Fruit fly (Drosophila melanogaster) whole organism, wandering third instar larva: ENCODE data around the gene Vha26.

Experiments
- Abd-B ChIP-seq: fragments of >200 bp; optimal IDR thresholded peaks from 2 replicates; lab custom pipeline; 2017; ENCODE audit warnings: missing biosample characterization, missing genetic modification characterization
- CrebA ChIP-seq: fragments of 200-800 bp; sonication (Bioruptor generic); optimal IDR thresholded peaks from 2 replicates; lab custom pipeline; 2016; ENCODE audit warnings: missing biosample characterization, mild to moderate bottlenecking, missing genetic modification characterization, borderline replicate concordance
- Dfd ChIP-seq: fragments of >200 bp; optimal IDR thresholded peaks from 2 replicates; lab custom pipeline; 2017; ENCODE audit warnings: missing biosample characterization, missing genetic modification characterization
- OdsH ChIP-seq: fragments of 200-800 bp; sonication (Bioruptor generic); optimal IDR thresholded peaks from 2 replicates; lab custom pipeline; 2016; ENCODE audit warnings: missing biosample characterization, mild to moderate bottlenecking, missing genetic modification characterization
- Vsx2 ChIP-seq: fragments of 200-300, 225-300 bp; sonication (Bioruptor generic); optimal IDR thresholded peaks from 2 replicates; lab custom pipeline; 2018; ENCODE audit warnings: missing biosample characterization, missing genetic modification characterization; ENCODE audit not compliant: partially characterized antibody
- br ChIP-seq: fragments of 200-800 bp; sonication (Bioruptor generic); optimal IDR thresholded peaks from 2 replicates; lab custom pipeline; 2016; ENCODE audit warnings: missing biosample characterization, missing genetic modification characterization
- dmrt93B ChIP-seq: fragments of 200-800 bp; sonication (Bioruptor generic); optimal IDR thresholded peaks from 2 replicates; lab custom pipeline; 2018; ENCODE audit warnings: missing biosample characterization, mild to moderate bottlenecking, missing genetic modification characterization
- fru ChIP-seq: fragments of 200-800 bp; sonication (Bioruptor generic); optimal IDR thresholded peaks from 3 replicates; lab custom pipeline; 2016; ENCODE audit warnings: missing biosample characterization, mild to moderate bottlenecking, missing genetic modification characterization
- jim ChIP-seq: fragments of 175-275, 200-325 bp; sonication (Bioruptor generic); optimal IDR thresholded peaks from 2 replicates; lab custom pipeline; 2016; ENCODE audit warnings: missing biosample characterization, mild to moderate bottlenecking, missing genetic modification characterization
- pan ChIP-seq: fragments of >200 bp; optimal IDR thresholded peaks from 2 replicates; lab custom pipeline; 2017
- psq ChIP-seq: fragments of 200-800 bp; sonication (Bioruptor generic); optimal IDR thresholded peaks from 3 replicates; lab custom pipeline; 2017; ENCODE audit warnings: missing biosample characterization, mild to moderate bottlenecking, missing genetic modification characterization, moderate library complexity
- usp ChIP-seq: fragments of >200 bp; optimal IDR thresholded peaks from 2 replicates; lab custom pipeline; 2017; ENCODE audit warnings: missing biosample characterization, missing genetic modification characterization

DNA sequence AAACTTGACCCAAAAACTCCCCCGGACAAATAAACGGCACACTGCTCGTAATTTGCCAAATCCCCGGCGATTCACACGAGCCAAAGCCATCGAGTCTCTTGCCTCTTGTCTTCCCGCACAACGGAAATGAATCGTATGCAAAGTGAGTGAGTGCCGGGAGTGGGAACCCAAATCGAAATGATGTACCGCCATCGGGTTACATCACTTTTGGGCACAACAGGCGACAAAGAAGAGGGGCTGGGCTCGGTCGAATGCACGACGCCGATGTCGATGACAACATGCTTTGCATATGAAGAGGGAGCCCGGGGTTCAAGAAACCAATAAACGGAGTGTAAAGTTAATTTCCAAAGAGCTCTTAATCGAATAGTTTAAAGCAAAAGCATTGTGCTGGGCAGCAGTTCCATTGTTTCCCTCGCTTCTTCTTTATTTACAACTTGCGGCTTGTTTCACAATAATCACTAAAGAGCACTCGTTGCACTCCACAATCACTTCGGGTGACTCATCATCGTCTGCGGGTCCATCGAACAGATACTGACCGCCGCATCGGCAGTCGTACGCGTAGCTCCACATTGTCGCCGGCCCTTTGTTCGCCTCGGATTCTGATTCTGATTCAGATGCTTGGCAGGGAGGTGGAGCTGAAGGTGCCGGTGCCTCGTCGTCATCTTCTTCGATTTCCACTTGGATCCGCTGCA, 30.3 kb downstream of the Vha26 start:
- TF ChIP-seq usp (GFP tag; lab: Kevin White, UChicago) (no peak), psq (GFP tag; lab: Kevin White, UChicago) (no peak), jim (no peak), Abd-B (GFP tag; lab: Kevin White, UChicago) (no peak), dmrt93B (no peak), OdsH (no peak), CrebA (GFP tag; lab: Kevin White, UChicago) (no peak), fru (GFP tag; lab: Kevin White, UChicago) (no peak), br (no peak), pan (lab: Kevin White, UChicago) (no peak), Vsx2 (no peak), Dfd (GFP tag; lab: Kevin White, UChicago) (no peak)
